Worm (Caenorhabditis elegans) whole organism, young adult: ENCODE results near the gene ZK896.5.

Experiments used
- B0035.1 ChIP-seq: sonication (generic microtip); optimal IDR thresholded peaks from 2 replicates; lab custom pipeline; 2016; ENCODE audit warnings: missing genetic modification characterization, mild to moderate bottlenecking, missing compliant biosample characterization, missing genotype, missing genetic modification reagents
- F23B12.7 ChIP-seq: sonication (generic microtip); optimal IDR thresholded peaks from 2 replicates; lab custom pipeline; 2017; ENCODE audit warnings: missing genetic modification characterization, mild to moderate bottlenecking, missing compliant biosample characterization, antibody characterized with exemption, moderate library complexity; ENCODE audit not compliant: insufficient read depth
- F37B4.10 ChIP-seq: fragments of 200-800 bp; sonication (Bioruptor generic); IDR thresholded peaks from 2 replicates; pipeline ENCODE4 v1.3.6; 2022; ENCODE audit warnings: missing genetic modification characterization, missing compliant biosample characterization
- F57A8.1 ChIP-seq: fragments of 200-800 bp; sonication (Bioruptor generic); optimal IDR thresholded peaks from 2 replicates; lab custom pipeline; 2018; ENCODE audit warnings: mild to moderate bottlenecking, missing genetic modification characterization, moderate library complexity, missing compliant biosample characterization
- F57C9.4 ChIP-seq: sonication (generic microtip); optimal IDR thresholded peaks from 2 replicates; lab custom pipeline; 2017; ENCODE audit warnings: mild to moderate bottlenecking, missing genetic modification characterization, missing compliant biosample characterization
- T26A5.8 ChIP-seq: sonication (generic microtip); optimal IDR thresholded peaks from 2 replicates; lab custom pipeline; 2016; ENCODE audit warnings: missing genetic modification characterization, missing compliant biosample characterization
- ama-1 ChIP-seq, 3 experiments: fragments of 150-350 bp in 1 of 3; sonication (generic microtip) in 2 of 3; optimal IDR thresholded peaks; 2 replicates each; lab custom pipeline; 2014 to 2018; ENCODE audit warnings: missing biosample characterization in 2 of 3, missing genetic modification characterization in 2 of 3, missing genetic modification reagents in 2 of 3
- atf-7 ChIP-seq: sonication (generic microtip); optimal IDR thresholded peaks from 2 replicates; lab custom pipeline; 2017; ENCODE audit warnings: mild to moderate bottlenecking, missing genetic modification characterization, missing compliant biosample characterization
- attf-3 ChIP-seq: fragments of 200-800 bp; sonication (Bioruptor generic); conservative IDR thresholded peaks from 2 replicates; pipeline ENCODE4 v1.3.6; 2022; ENCODE audit warnings: missing genetic modification reagents, missing genetic modification characterization, missing compliant biosample characterization
- attf-6 ChIP-seq: fragments of 200-800 bp; sonication (Bioruptor generic); IDR thresholded peaks from 2 replicates; pipeline ENCODE4 v1.3.6; 2022; ENCODE audit warnings: missing genetic modification reagents, missing genetic modification characterization, missing compliant biosample characterization
- ccch-3 ChIP-seq: fragments of 200-800 bp; sonication (Bioruptor generic); optimal IDR thresholded peaks from 2 replicates; lab custom pipeline; 2018; ENCODE audit warnings: mild to moderate bottlenecking, missing genetic modification characterization, missing compliant biosample characterization
- cebp-1 ChIP-seq, 2 experiments: fragments of 200-800 bp in 1 of 2; sonication (Bioruptor generic) in 1 of 2; sonication (generic microtip) in 1 of 2; IDR thresholded peaks in 1 of 2; optimal IDR thresholded peaks in 1 of 2; 2 replicates each; pipeline versions ENCODE4 v1.3.6 to Lab custom; 2017 to 2022; ENCODE audit warnings: missing compliant biosample characterization in 2 of 2, missing genetic modification characterization in 2 of 2, mild to moderate bottlenecking in 1 of 2, missing genetic modification reagents in 1 of 2, moderate library complexity in 1 of 2
- ceh-58 ChIP-seq: fragments of 200-800 bp; sonication (Bioruptor generic); IDR thresholded peaks from 2 replicates; pipeline ENCODE4 v1.3.6; 2022; ENCODE audit warnings: missing genetic modification characterization, missing compliant biosample characterization
- ceh-91 ChIP-seq: fragments of 200-800 bp; sonication (Bioruptor generic); IDR thresholded peaks from 2 replicates; pipeline ENCODE4 v1.3.6; 2022; ENCODE audit warnings: missing genetic modification reagents, missing genetic modification characterization, missing compliant biosample characterization
- dpff-1 ChIP-seq: sonication (generic microtip); optimal IDR thresholded peaks from 2 replicates; lab custom pipeline; 2017; ENCODE audit warnings: mild to moderate bottlenecking, missing genetic modification characterization, missing compliant biosample characterization
- efl-1 ChIP-seq: fragments of 150-350 bp; optimal IDR thresholded peaks from 2 replicates; lab custom pipeline; 2014; ENCODE audit warnings: missing biosample characterization, missing genetic modification reagents, missing genetic modification characterization
- ekl-4 ChIP-seq: fragments of 200-800 bp; sonication (Bioruptor generic); IDR thresholded peaks from 2 replicates; pipeline ENCODE4 v1.3.6; 2022; ENCODE audit warnings: missing genetic modification reagents, missing genetic modification characterization, missing compliant biosample characterization
- gei-17 ChIP-seq: fragments of 200-800 bp; sonication (Bioruptor generic); optimal IDR thresholded peaks from 2 replicates; lab custom pipeline; 2018; ENCODE audit warnings: mild to moderate bottlenecking, missing genetic modification characterization, missing compliant biosample characterization
- hmg-1.2 ChIP-seq: fragments of 200-800 bp; sonication (Bioruptor generic); IDR thresholded peaks from 2 replicates; pipeline ENCODE4 v1.3.6; 2022; ENCODE audit warnings: missing genetic modification reagents, missing genetic modification characterization, missing compliant biosample characterization
- let-526 ChIP-seq: fragments of 200-800 bp; sonication (Bioruptor generic); IDR thresholded peaks from 2 replicates; pipeline ENCODE4 v1.3.6; 2022; ENCODE audit warnings: missing genetic modification reagents, missing genetic modification characterization, missing compliant biosample characterization
- lir-1 ChIP-seq: fragments of 200-800 bp; sonication (Bioruptor generic); conservative IDR thresholded peaks from 2 replicates; pipeline ENCODE4 v1.3.6; 2022; ENCODE audit warnings: missing genetic modification reagents, missing genetic modification characterization, missing compliant biosample characterization
- lsy-27 ChIP-seq: sonication (generic microtip); optimal IDR thresholded peaks from 2 replicates; lab custom pipeline; 2017; ENCODE audit warnings: missing genetic modification characterization, mild to moderate bottlenecking, missing compliant biosample characterization, antibody characterized with exemption, missing genotype, borderline replicate concordance; ENCODE audit not compliant: insufficient read depth
- madf-3 ChIP-seq: fragments of 200-800 bp; sonication (Bioruptor generic); IDR thresholded peaks from 2 replicates; pipeline ENCODE4 v1.3.6; 2022; ENCODE audit warnings: missing genetic modification reagents, missing genetic modification characterization, missing compliant biosample characterization
- madf-6 ChIP-seq: fragments of 200-800 bp; sonication (Bioruptor generic); IDR thresholded peaks from 2 replicates; pipeline ENCODE4 v1.3.6; 2022; ENCODE audit warnings: missing genetic modification reagents, missing genetic modification characterization, missing compliant biosample characterization
- nhr-120 ChIP-seq: fragments of 200-800 bp; sonication (Bioruptor generic); IDR thresholded peaks from 2 replicates; pipeline ENCODE4 v1.3.6; 2022; ENCODE audit warnings: missing genetic modification characterization, missing compliant biosample characterization
- nhr-80 ChIP-seq: sonication (generic microtip); optimal IDR thresholded peaks from 2 replicates; lab custom pipeline; 2016; ENCODE audit warnings: missing genetic modification characterization, missing compliant biosample characterization
- sdz-38 ChIP-seq: sonication (generic microtip); optimal IDR thresholded peaks from 2 replicates; lab custom pipeline; 2016; ENCODE audit warnings: missing genotype, missing genetic modification characterization, missing compliant biosample characterization
- snpc-1.1 ChIP-seq: sonication (generic microtip); optimal IDR thresholded peaks from 2 replicates; lab custom pipeline; 2017; ENCODE audit warnings: missing genetic modification characterization, mild to moderate bottlenecking, missing compliant biosample characterization, antibody characterized with exemption, moderate library complexity, missing genotype, missing genetic modification reagents; ENCODE audit not compliant: insufficient read depth
- snpc-3.4 ChIP-seq: sonication (generic microtip); optimal IDR thresholded peaks from 2 replicates; lab custom pipeline; 2017; ENCODE audit warnings: missing genetic modification characterization, mild to moderate bottlenecking, missing compliant biosample characterization, antibody characterized with exemption, moderate library complexity, missing genotype, missing genetic modification reagents
- snpc-4 ChIP-seq, 5 experiments: fragments of 150-350 bp in 1 of 5; sonication (generic microtip) in 4 of 5; optimal IDR thresholded peaks; 2 replicates each; lab custom pipeline; 2014 to 2018; ENCODE audit warnings: missing genetic modification characterization in 5 of 5, missing biosample characterization in 3 of 5, antibody characterized with exemption in 2 of 5, mild to moderate bottlenecking in 2 of 5, missing compliant biosample characterization in 2 of 5, missing genotype in 2 of 5, moderate library complexity in 2 of 5, missing genetic modification reagents in 1 of 5
- somi-1 ChIP-seq: fragments of 200-800 bp; sonication (Bioruptor generic); optimal IDR thresholded peaks from 2 replicates; lab custom pipeline; 2018; ENCODE audit warnings: mild to moderate bottlenecking, missing genetic modification characterization, missing compliant biosample characterization
- unc-130 ChIP-seq: sonication (generic microtip); optimal IDR thresholded peaks from 2 replicates; lab custom pipeline; 2016; ENCODE audit warnings: missing genetic modification reagents, missing genetic modification characterization, missing compliant biosample characterization
- unc-62 ChIP-seq: fragments of 150-350 bp; optimal IDR thresholded peaks from 2 replicates; lab custom pipeline; 2014; ENCODE audit warnings: missing biosample characterization, missing genetic modification reagents, missing genetic modification characterization
- ztf-25 ChIP-seq: fragments of 200-800 bp; sonication (Bioruptor generic); IDR thresholded peaks from 2 replicates; pipeline ENCODE4 v1.3.6; 2022; ENCODE audit warnings: missing genetic modification reagents, missing genetic modification characterization, missing compliant biosample characterization
- ztf-26 ChIP-seq: sonication (generic microtip); optimal IDR thresholded peaks from 2 replicates; lab custom pipeline; 2017; ENCODE audit warnings: missing genetic modification characterization, missing compliant biosample characterization

The ZK896.5 gene

DNA sequence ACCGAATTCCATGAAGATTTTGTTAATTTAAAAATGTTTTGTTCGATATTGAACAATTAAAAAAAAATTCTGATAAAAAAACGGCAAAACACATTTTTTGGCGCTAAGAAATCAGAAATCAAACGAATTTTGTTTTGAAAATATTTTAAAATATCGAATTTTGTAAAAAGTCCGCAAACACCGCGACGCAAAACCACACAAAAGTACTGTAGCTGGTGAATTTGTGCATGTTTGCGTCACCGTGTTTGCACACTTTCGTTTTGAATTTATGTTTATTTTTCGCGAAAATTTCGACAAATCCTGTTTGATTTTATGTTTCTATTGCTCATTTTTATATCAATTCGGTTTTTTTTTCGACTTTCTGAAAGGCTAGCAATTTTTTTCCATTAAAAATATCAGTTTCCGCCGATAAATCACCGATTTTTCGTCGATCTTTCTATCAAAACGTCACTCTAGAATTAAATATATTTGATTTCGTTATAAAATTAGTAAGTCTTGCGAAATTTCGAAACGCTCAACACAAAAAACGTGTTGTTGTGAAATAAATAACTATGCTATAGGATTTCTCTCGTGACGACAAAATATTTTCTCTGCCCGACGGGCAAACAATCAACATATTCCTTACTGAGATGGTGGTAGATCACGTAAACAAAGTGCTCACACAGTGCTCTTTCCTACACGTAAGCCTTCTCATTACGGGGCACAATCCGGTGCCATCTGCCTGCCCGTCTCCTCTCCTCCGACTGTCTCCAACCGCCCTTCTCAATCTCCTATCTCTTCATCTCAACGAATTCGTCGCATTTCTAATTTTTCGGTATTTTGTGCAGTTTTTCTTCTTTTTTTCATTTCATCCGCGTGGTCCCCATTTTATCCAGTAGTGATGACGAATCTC lies 47.6 kb downstream of the ZK896.5 start (continued):
- TF ChIP-seq ama-1 (optimal IDR thresholded peaks at IDR 0.05; lab: Kevin White, UChicago) (no peak), ama-1 (GFP tag; optimal IDR thresholded peaks at IDR 0.05; lab: Kevin White, UChicago) (no peak), madf-3 (GFP tag; lab: Robert Waterston, UW) (no peak), ceh-58 (GFP tag; lab: Robert Waterston, UW) (no peak), ztf-26 (tag; lab: Kevin White, UChicago) (no peak), let-526 (no peak), B0035.1 (tag; lab: Kevin White, UChicago) (no peak), snpc-1.1 (tag; lab: Kevin White, UChicago) (peak; percentile 71), atf-7 (tag; lab: Kevin White, UChicago) (no peak), F57C9.4 (no peak), F37B4.10 (GFP tag; lab: Robert Waterston, UW) (no peak), unc-62 (no peak), somi-1 (GFP tag; lab: Kevin White, UChicago) (no peak), ceh-91 (GFP tag; lab: Robert Waterston, UW) (peak; percentile 76), sdz-38 (no peak), dpff-1 (tag; lab: Kevin White, UChicago) (no peak), nhr-120 (no peak), F57A8.1 (GFP tag; lab: Kevin White, UChicago) (no peak), ztf-25 (GFP tag; lab: Robert Waterston, UW) (no peak), lir-1 (no peak), unc-130 (GFP tag; lab: Kevin White, UChicago) (no peak), ekl-4 (GFP tag; lab: Robert Waterston, UW) (no peak), attf-3 (GFP tag; lab: Robert Waterston, UW) (no peak), attf-6 (GFP tag; lab: Robert Waterston, UW) (0 out of 2 replicates have a peak, but pooled peaks have one; percentile 36), T26A5.8 (no peak), efl-1 (peak; percentile 72), lsy-27 (tag; lab: Kevin White, UChicago) (no peak), nhr-80 (tag; lab: Kevin White, UChicago) (no peak), gei-17 (GFP tag; lab: Kevin White, UChicago) (no peak), cebp-1 (GFP tag; IDR thresholded peaks at IDR 0.05; lab: Robert Waterston, UW) (0 out of 2 replicates have a peak, but pooled peaks have one; percentile 16), cebp-1 (tag; optimal IDR thresholded peaks at IDR 0.05; lab: Kevin White, UChicago) (peak; percentile 90), snpc-4 (GFP tag; optimal IDR thresholded peaks at IDR 0.05; lab: Kevin White, UChicago) (peak; percentile 10), snpc-4 (tag; optimal IDR thresholded peaks at IDR 0.05; lab: Kevin White, UChicago) (peak in 3 of 4 experiments; percentile 49 to 80 (median 68)), F23B12.7 (peak; percentile 20)

DNA sequence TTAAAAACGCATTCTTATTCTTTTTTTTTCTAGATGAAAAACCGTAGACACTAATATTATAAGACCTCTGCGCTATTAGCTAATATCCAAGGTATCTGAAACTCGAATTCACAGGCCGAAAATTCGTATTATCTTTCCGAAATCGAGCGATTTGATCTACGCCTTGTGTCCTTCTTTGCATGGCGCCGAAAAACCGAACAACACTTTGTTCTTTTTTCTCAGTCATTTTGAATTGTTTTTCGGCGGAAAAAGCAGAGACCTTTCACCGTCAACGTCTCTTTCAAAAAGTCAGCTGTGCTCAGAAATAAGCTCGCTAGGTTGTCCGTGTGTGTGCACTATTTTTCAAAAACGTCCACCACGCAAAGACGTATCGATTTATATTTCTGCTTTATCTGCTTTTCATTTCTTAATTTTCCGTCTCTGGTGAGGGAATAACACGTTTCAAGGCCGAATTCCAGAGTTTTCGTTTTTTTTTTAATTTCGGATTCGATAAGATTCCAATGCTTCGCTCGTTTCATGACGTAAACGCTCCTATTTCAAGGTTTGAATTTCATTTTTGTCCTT lies 48.5 kb downstream of the ZK896.5 start:
- no peak for TF ChIP-seq madf-3 (GFP tag; lab: Robert Waterston, UW)
- peak; percentile 0 for TF ChIP-seq snpc-3.4 (tag; lab: Kevin White, UChicago)
- peak; percentile 68 for TF ChIP-seq efl-1
- TF ChIP-seq F23B12.7 = no peak
- TF ChIP-seq madf-6 (GFP tag; lab: Robert Waterston, UW) = peak; percentile 61
- 0 out of 2 replicates have a peak, but pooled peaks have one; percentile 8 for TF ChIP-seq hmg-1.2 (GFP tag; lab: Robert Waterston, UW)
- 0 out of 2 replicates have a peak, but pooled peaks have one; percentile 16 for TF ChIP-seq ztf-25 (GFP tag; lab: Robert Waterston, UW)
- TF ChIP-seq ccch-3 (GFP tag; lab: Kevin White, UChicago) = no peak
- TF ChIP-seq, all 124 proteins: peak for 5
